Fruit fly (Drosophila melanogaster) whole organism, embryonic: Measurements from ENCODE around the gene CG31798.

ENCODE experiments used
- ATbp ChIP-seq: fragments of 200-800 bp; sonication (Bioruptor generic); optimal IDR thresholded peaks from 2 replicates; lab custom pipeline; 2017; ENCODE audit warnings: missing biosample characterization, mild to moderate bottlenecking, missing genetic modification characterization, missing genetic modification reagents
- Awh ChIP-seq: fragments of 200-800 bp; sonication (Bioruptor generic); IDR thresholded peaks from 2 replicates; pipeline ENCODE4, ENCODE4 v1.3.6; 2022; ENCODE audit warnings: missing biosample characterization, missing genetic modification characterization
- C15 ChIP-seq: fragments of 200-800 bp; sonication (Bioruptor generic); IDR thresholded peaks from 3 replicates; pipeline ENCODE4 v1.3.6; 2022; ENCODE audit warnings: missing biosample characterization, missing genetic modification characterization
- CG10366 ChIP-seq: fragments of 200-800 bp; sonication (Bioruptor generic); IDR thresholded peaks from 2 replicates; pipeline ENCODE4 v1.3.6; 2022; ENCODE audit warnings: missing biosample characterization, missing genetic modification characterization
- CG10431 ChIP-seq: fragments of 200-800 bp; sonication (Bioruptor generic); optimal IDR thresholded peaks from 3 replicates; lab custom pipeline; 2018; ENCODE audit warnings: missing biosample characterization, mild to moderate bottlenecking, missing genetic modification characterization
- CG10979 ChIP-seq: fragments of 200-800 bp; sonication (Bioruptor generic); optimal IDR thresholded peaks from 2 replicates; lab custom pipeline; 2018; ENCODE audit warnings: missing biosample characterization, mild to moderate bottlenecking, missing genetic modification characterization, moderate library complexity
- CG11560 ChIP-seq: fragments of 200-800 bp; sonication (Bioruptor generic); IDR thresholded peaks from 3 replicates; pipeline ENCODE4 v1.3.6; 2022; ENCODE audit warnings: missing biosample characterization, missing genetic modification characterization
- CG11696 ChIP-seq: fragments of 200-800 bp; sonication (Bioruptor generic); IDR thresholded peaks from 2 replicates; pipeline ENCODE4 v1.3.6; 2022; ENCODE audit warnings: missing biosample characterization, missing genetic modification characterization
- CG12769 ChIP-seq: fragments of 200-800 bp; sonication (Bioruptor generic); optimal IDR thresholded peaks from 2 replicates; lab custom pipeline; 2019; ENCODE audit warnings: missing biosample characterization, mild to moderate bottlenecking, missing genetic modification characterization, moderate library complexity
- CG14050 ChIP-seq: fragments of 200-800 bp; sonication (Bioruptor generic); IDR thresholded peaks from 3 replicates; pipeline ENCODE4 v1.3.6; 2022; ENCODE audit warnings: missing biosample characterization, missing genetic modification characterization
- CG14860 ChIP-seq: fragments of 200-800 bp; sonication (Bioruptor generic); IDR thresholded peaks from 3 replicates; pipeline ENCODE4 v1.3.6; 2022; ENCODE audit warnings: missing biosample characterization, missing genetic modification characterization; ENCODE audit not compliant: partially characterized antibody
- CG15696 ChIP-seq: fragments of 200-800 bp; sonication (Bioruptor generic); optimal IDR thresholded peaks from 2 replicates; lab custom pipeline; 2019; ENCODE audit warnings: missing biosample characterization, mild to moderate bottlenecking, missing genetic modification characterization, moderate library complexity
- CG17359 ChIP-seq: fragments of 200-800 bp; sonication (Bioruptor generic); optimal IDR thresholded peaks from 3 replicates; lab custom pipeline; 2018; ENCODE audit warnings: missing biosample characterization, mild to moderate bottlenecking, missing genetic modification characterization, moderate library complexity
- CG17802 ChIP-seq: fragments of 200-800 bp; sonication (Bioruptor generic); optimal IDR thresholded peaks from 2 replicates; lab custom pipeline; 2018; ENCODE audit warnings: missing biosample characterization, mild to moderate bottlenecking, missing genetic modification characterization, moderate library complexity
- CG18011 ChIP-seq: fragments of 200-800 bp; sonication (Bioruptor generic); optimal IDR thresholded peaks from 2 replicates; lab custom pipeline; 2017; ENCODE audit warnings: missing biosample characterization, missing genetic modification characterization, mild to moderate bottlenecking, moderate library complexity, missing genotype
- CG2889 ChIP-seq: fragments of 200-800 bp; sonication (Bioruptor generic); IDR thresholded peaks from 3 replicates; pipeline ENCODE4 v1.3.6; 2022; ENCODE audit warnings: missing biosample characterization, missing genetic modification characterization
- CG34422 ChIP-seq: fragments of 200-800 bp; sonication (Bioruptor generic); IDR thresholded peaks from 3 replicates; pipeline ENCODE4 v1.3.6; 2022; ENCODE audit warnings: missing biosample characterization, missing genetic modification characterization
- CG7963 ChIP-seq: fragments of 200-800 bp; sonication (Bioruptor generic); IDR thresholded peaks from 3 replicates; pipeline ENCODE4 v1.3.6; 2022; ENCODE audit warnings: missing biosample characterization, missing genetic modification characterization; ENCODE audit not compliant: partially characterized antibody
- CrebB ChIP-seq: fragments of 200-800 bp; sonication (Bioruptor generic); optimal IDR thresholded peaks from 3 replicates; lab custom pipeline; 2018; ENCODE audit warnings: missing biosample characterization, mild to moderate bottlenecking, missing genetic modification characterization
- Fer2 ChIP-seq: fragments of 200-800 bp; sonication (Bioruptor generic); optimal IDR thresholded peaks from 2 replicates; lab custom pipeline; 2018; ENCODE audit warnings: missing biosample characterization, mild to moderate bottlenecking, missing genetic modification characterization, moderate library complexity
- GATAe ChIP-seq: fragments of 200-800 bp; sonication (Bioruptor generic); conservative IDR thresholded peaks from 2 replicates; pipeline ENCODE4 v1.3.6; 2022; ENCODE audit warnings: missing biosample characterization, missing genetic modification characterization
- HLH3B ChIP-seq: fragments of 200-800 bp; sonication (Bioruptor generic); IDR thresholded peaks from 2 replicates; pipeline ENCODE4 v1.3.6; 2022; ENCODE audit warnings: missing biosample characterization, missing genetic modification characterization
- HmgD ChIP-seq: fragments of 200-800 bp; sonication (Bioruptor generic); optimal IDR thresholded peaks from 3 replicates; lab custom pipeline; 2016; ENCODE audit warnings: missing biosample characterization, missing genetic modification characterization
- Myb ChIP-seq: fragments of 200-800 bp; sonication (Bioruptor generic); optimal IDR thresholded peaks from 2 replicates; lab custom pipeline; 2016; ENCODE audit warnings: missing biosample characterization, missing genetic modification characterization
- NFAT ChIP-seq: fragments of 200-800 bp; sonication (Bioruptor generic); IDR thresholded peaks from 2 replicates; pipeline ENCODE4 v1.3.6; 2022; ENCODE audit warnings: missing biosample characterization, missing genetic modification characterization
- NK7.1 ChIP-seq: fragments of 200-800 bp; sonication (Bioruptor generic); optimal IDR thresholded peaks from 3 replicates; lab custom pipeline; 2016; ENCODE audit warnings: missing biosample characterization, missing genetic modification characterization
- Neu2 ChIP-seq: fragments of 200-800 bp; sonication (Bioruptor generic); optimal IDR thresholded peaks from 3 replicates; lab custom pipeline; 2016; ENCODE audit warnings: missing biosample characterization, missing genetic modification characterization, borderline replicate concordance
- Optix ChIP-seq: fragments of 200-800 bp; sonication (Bioruptor generic); IDR thresholded peaks from 3 replicates; pipeline ENCODE4 v1.3.6; 2022; ENCODE audit warnings: missing biosample characterization, missing genetic modification characterization
- Vsx1 ChIP-seq: fragments of 200-800 bp; sonication (Bioruptor generic); optimal IDR thresholded peaks from 2 replicates; lab custom pipeline; 2017; ENCODE audit warnings: missing biosample characterization, mild to moderate bottlenecking, missing genetic modification characterization, missing genetic modification reagents
- aop ChIP-seq: fragments of 200-800 bp; sonication (Bioruptor generic); IDR thresholded peaks from 2 replicates; pipeline ENCODE4 v1.3.6; 2022; ENCODE audit warnings: missing biosample characterization, missing genetic modification characterization
- bcd ChIP-seq: fragments of 200-800 bp; sonication (Bioruptor generic); optimal IDR thresholded peaks from 2 replicates; lab custom pipeline; 2017; ENCODE audit warnings: missing biosample characterization, mild to moderate bottlenecking, missing genetic modification characterization
- bowl ChIP-seq: fragments of 200-800 bp; sonication (Bioruptor generic); IDR thresholded peaks from 2 replicates; pipeline ENCODE4 v1.3.6; 2022; ENCODE audit warnings: missing biosample characterization, missing genetic modification characterization
- cas ChIP-seq: fragments of 200-800 bp; sonication (Bioruptor generic); IDR thresholded peaks from 2 replicates; pipeline ENCODE4 v1.3.6; 2022; ENCODE audit warnings: missing biosample characterization, missing genetic modification characterization
- corto ChIP-seq: fragments of 200-800 bp; sonication (Bioruptor generic); optimal IDR thresholded peaks from 2 replicates; lab custom pipeline; 2016; ENCODE audit warnings: missing biosample characterization, mild to moderate bottlenecking, missing genetic modification characterization, moderate library complexity
- dan ChIP-seq: fragments of 200-800 bp; sonication (Bioruptor generic); IDR thresholded peaks from 2 replicates; pipeline ENCODE4 v1.3.6; 2022; ENCODE audit warnings: missing biosample characterization, missing genetic modification characterization
- dpn ChIP-seq, 2 experiments: fragments of 200-800 bp; sonication (Bioruptor generic); optimal IDR thresholded peaks; 3 replicates each; lab custom pipeline; 2016; ENCODE audit warnings: missing biosample characterization in 2 of 2, missing genetic modification characterization in 2 of 2
- fd102C ChIP-seq: fragments of 200-800 bp; sonication (Bioruptor generic); optimal IDR thresholded peaks from 2 replicates; lab custom pipeline; 2018; ENCODE audit warnings: missing biosample characterization, mild to moderate bottlenecking, missing genetic modification characterization, moderate library complexity
- fu2 ChIP-seq: fragments of 200-800 bp; sonication (Bioruptor generic); optimal IDR thresholded peaks from 2 replicates; lab custom pipeline; 2016; ENCODE audit warnings: missing biosample characterization, missing genetic modification characterization
- kay ChIP-seq: fragments of 200-800 bp; sonication (Bioruptor generic); optimal IDR thresholded peaks from 2 replicates; lab custom pipeline; 2016; ENCODE audit warnings: missing biosample characterization, missing genetic modification characterization
- knrl ChIP-seq: fragments of 200-800 bp; sonication (Bioruptor generic); IDR thresholded peaks from 3 replicates; pipeline ENCODE4 v1.3.6; 2022; ENCODE audit warnings: missing biosample characterization, missing genetic modification characterization; ENCODE audit not compliant: partially characterized antibody
- mirr ChIP-seq: fragments of 200-800 bp; sonication (Bioruptor generic); optimal IDR thresholded peaks from 3 replicates; lab custom pipeline; 2018; ENCODE audit warnings: missing biosample characterization, mild to moderate bottlenecking, missing genetic modification characterization
- oc ChIP-seq: fragments of 200-800 bp; sonication (Bioruptor generic); optimal IDR thresholded peaks from 2 replicates; lab custom pipeline; 2018; ENCODE audit warnings: missing biosample characterization, mild to moderate bottlenecking, missing genetic modification characterization, moderate library complexity
- pan ChIP-seq, 4 experiments: fragments of >200 bp in 3 of 4; fragments of 200-800 bp in 1 of 4; sonication (Bioruptor generic) in 1 of 4; optimal IDR thresholded peaks in 3 of 4; IDR thresholded peaks in 1 of 4; 2 replicates each; pipeline versions ENCODE4 v1.3.6 to Lab custom; 2017 to 2022; ENCODE audit warnings: missing biosample characterization in 2 of 4, missing genetic modification characterization in 2 of 4, mixed read lengths in 1 of 4
- pros ChIP-seq: fragments of 200-800 bp; sonication (Bioruptor generic); optimal IDR thresholded peaks from 3 replicates; lab custom pipeline; 2019; ENCODE audit warnings: missing biosample characterization, mild to moderate bottlenecking, missing genetic modification characterization, moderate library complexity
- schlank ChIP-seq: fragments of 200-800 bp; sonication (Bioruptor generic); optimal IDR thresholded peaks from 2 replicates; lab custom pipeline; 2018; ENCODE audit warnings: missing biosample characterization, mild to moderate bottlenecking, missing genetic modification characterization
- slou ChIP-seq: fragments of 200-800 bp; sonication (Bioruptor generic); optimal IDR thresholded peaks from 3 replicates; lab custom pipeline; 2016; ENCODE audit warnings: missing biosample characterization, missing genetic modification characterization
- slp2 ChIP-seq: fragments of 200-800 bp; sonication (Bioruptor generic); optimal IDR thresholded peaks from 2 replicates; lab custom pipeline; 2016; ENCODE audit warnings: missing biosample characterization, missing genetic modification characterization
- vfl ChIP-seq: fragments of 200-800 bp; sonication (Bioruptor generic); optimal IDR thresholded peaks from 2 replicates; lab custom pipeline; 2016; ENCODE audit warnings: missing biosample characterization, missing genetic modification characterization
- wor ChIP-seq: fragments of 200-800 bp; sonication (Bioruptor generic); IDR thresholded peaks from 2 replicates; pipeline ENCODE4 v1.3.6; 2022; ENCODE audit warnings: missing biosample characterization, missing genetic modification characterization
- z ChIP-seq: fragments of 200-800 bp; sonication (Bioruptor generic); IDR thresholded peaks from 3 replicates; pipeline ENCODE4 v1.3.6; 2022; ENCODE audit warnings: missing biosample characterization, missing genetic modification characterization

Gene CG31798

DNA sequence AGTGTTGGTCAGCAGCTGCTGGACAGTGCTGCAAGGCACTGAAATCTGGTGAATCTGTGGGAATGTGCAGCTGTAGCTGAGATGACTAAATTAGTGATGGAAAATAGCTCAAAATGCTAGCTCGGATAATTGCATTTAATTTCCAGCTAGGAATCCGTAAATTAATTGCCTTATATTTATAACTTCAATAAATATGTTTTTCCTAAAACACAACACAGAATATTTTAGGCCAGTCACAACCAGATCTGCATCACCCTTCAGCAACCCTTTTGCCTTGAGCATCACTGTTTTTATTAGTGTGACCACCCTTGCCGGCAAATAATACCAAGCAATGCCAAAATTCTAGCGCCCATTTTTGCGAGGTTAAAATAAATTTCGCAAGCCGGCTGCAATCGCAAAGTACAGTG, 50.8 kb downstream of the CG31798 start, which contains the start of gene Hs2st (continued):
- TF ChIP-seq CG2889 (peak; percentile 90), pros (peak; percentile 1), ATbp (GFP tag; lab: Kevin White, UChicago) (peak; percentile 78), kay (GFP tag; lab: Kevin White, UChicago) (peak; percentile 91), slou (GFP tag; lab: Kevin White, UChicago) (peak; percentile 93), Neu2 (GFP tag; lab: Kevin White, UChicago) (peak; percentile 72), HLH3B (GFP tag; lab: Robert Waterston, UW) (peak; percentile 86), mirr (peak; percentile 79), aop (GFP tag; lab: Robert Waterston, UW) (peak; percentile 80), corto (GFP tag; lab: Kevin White, UChicago) (peak; percentile 63), oc (tag; lab: Kevin White, UChicago) (peak; percentile 65), bcd (GFP tag; lab: Kevin White, UChicago) (peak; percentile 92), Awh (GFP tag; lab: Robert Waterston, UW) (peak; percentile 79), wor (GFP tag; lab: Robert Waterston, UW) (peak; percentile 89), C15 (GFP tag; lab: Robert Waterston, UW) (peak; percentile 83; the same call in 2 of the 3 replicates), Fer2 (tag; lab: Kevin White, UChicago) (peak; percentile 85), HmgD (peak; percentile 96), Optix (GFP tag; lab: Robert Waterston, UW) (peak; percentile 90), Myb (GFP tag; lab: Kevin White, UChicago) (peak; percentile 85), CG14050 (GFP tag; lab: Robert Waterston, UW) (peak; percentile 86), CG10431 (GFP tag; lab: Kevin White, UChicago) (peak; percentile 73), dan (peak; percentile 85), CG34422 (peak; percentile 94), CrebB (tag; lab: Kevin White, UChicago) (peak; percentile 80), vfl (peak; percentile 95), CG10366 (peak; percentile 93), dpn (GFP tag; optimal IDR thresholded peaks at IDR 0.05; lab: Kevin White, UChicago) (peak; percentile 96 to 97), NK7.1 (GFP tag; lab: Kevin White, UChicago) (peak; percentile 83), CG12769 (peak; percentile 96), bowl (GFP tag; lab: Robert Waterston, UW) (peak; percentile 48; the same call in 1 of the 2 replicates), CG18011 (peak; percentile 86), cas (GFP tag; lab: Robert Waterston, UW) (peak; percentile 89), pan (optimal IDR thresholded peaks at IDR 0.05; lab: Kevin White, UChicago) (no peak), pan (GFP tag; optimal IDR thresholded peaks at IDR 0.05 in 1 of 2, IDR thresholded peaks at IDR 0.05 in 1 of 2) (peak in 1 of 2 experiments; percentile 93), NFAT (GFP tag; lab: Robert Waterston, UW) (peak; percentile 93), CG10979 (tag; lab: Kevin White, UChicago) (peak; percentile 81), fu2 (GFP tag; lab: Kevin White, UChicago) (peak; percentile 96), knrl (GFP tag; lab: Robert Waterston, UW) (peak; percentile 59; the same call in 2 of the 3 replicates), fd102C (peak; percentile 27), Vsx1 (GFP tag; lab: Kevin White, UChicago) (no peak), CG11696 (peak; percentile 55), CG17802 (tag; lab: Kevin White, UChicago) (peak; percentile 72), GATAe (GFP tag; lab: Robert Waterston, UW) (peak; percentile 73), CG14860 (GFP tag; lab: Robert Waterston, UW) (no peak), slp2 (GFP tag; lab: Kevin White, UChicago) (peak; percentile 91), CG7963 (GFP tag; lab: Robert Waterston, UW) (no peak), schlank (peak; percentile 78), z (GFP tag; lab: Robert Waterston, UW) (no peak), CG11560 (tag; lab: Robert Waterston, UW) (peak; percentile 87), CG17359 (tag; lab: Kevin White, UChicago) (peak; percentile 85), CG15696 (tag; lab: Kevin White, UChicago) (peak; percentile 91)
